Worm (Caenorhabditis elegans): ENCODE results near the gene lido-13.

DNA sequence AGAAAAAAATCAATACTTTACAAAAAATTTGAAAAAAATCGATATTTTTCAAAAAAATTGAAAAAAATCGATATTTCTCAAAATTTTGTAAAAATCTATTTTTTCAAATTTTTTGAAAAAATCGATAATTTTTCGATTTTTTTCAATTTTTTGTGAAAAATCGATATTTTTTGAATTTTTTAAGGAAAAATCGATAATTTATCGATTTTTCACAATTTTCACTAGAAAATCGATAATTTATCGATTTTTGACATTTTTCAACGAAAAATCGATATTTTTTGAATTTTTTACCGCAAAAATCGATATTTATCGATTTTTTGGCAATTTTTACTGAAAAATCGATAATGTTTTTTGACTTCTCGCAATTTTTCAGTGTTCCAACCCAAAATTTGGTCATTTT lies 9.2 kb upstream of the lido-13 start:
- TF ChIP-seq W03F9.2 (tag; optimal IDR thresholded peaks at IDR 0.05) (no peak), dao-5 (tag; optimal IDR thresholded peaks at IDR 0.05) (no peak)
